Fruit fly (Drosophila melanogaster) whole organism, pupa: ENCODE data around the gene Obp99a.

Source experiments
- CG13204 ChIP-seq: fragments of 200-800 bp; sonication (Bioruptor generic); optimal IDR thresholded peaks from 2 replicates; lab custom pipeline; 2018; ENCODE audit warnings: missing biosample characterization, mild to moderate bottlenecking, missing genetic modification characterization, moderate library complexity
- D1 ChIP-seq: fragments of 200-800 bp; sonication (Bioruptor generic); optimal IDR thresholded peaks from 2 replicates; lab custom pipeline; 2018; ENCODE audit warnings: missing biosample characterization, mild to moderate bottlenecking, missing genetic modification characterization, moderate library complexity
- gl ChIP-seq: fragments of 200-800 bp; sonication (Bioruptor generic); optimal IDR thresholded peaks from 2 replicates; lab custom pipeline; 2018; ENCODE audit warnings: missing biosample characterization, mild to moderate bottlenecking, missing genetic modification characterization

DNA sequence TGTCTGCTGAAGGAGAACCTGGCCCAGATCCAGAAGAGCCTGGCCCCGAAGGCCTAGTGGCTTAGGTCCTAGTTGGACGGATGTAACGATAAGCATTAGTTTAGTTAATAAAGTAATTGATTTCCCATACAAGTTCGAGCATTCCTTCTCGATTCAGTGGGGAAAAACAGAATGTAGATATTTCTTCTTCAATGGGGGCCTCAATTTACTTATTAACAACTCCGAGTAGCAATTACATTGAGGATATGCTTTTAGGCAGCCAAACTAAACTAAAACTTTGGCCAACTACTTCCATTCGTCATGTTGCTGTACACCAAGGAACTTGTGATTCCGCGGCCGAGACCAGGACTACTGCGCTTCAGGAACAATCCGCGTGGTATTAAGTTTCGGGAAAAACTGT lies 699 bp downstream of the Obp99a start, which contains the start of gene ppk19:
- TF ChIP-seq D1 (no peak), CG13204 (no peak), gl (no peak)
